Worm (Caenorhabditis elegans) whole organism, young adult: ENCODE measurements around the gene nadk-2.

Experiments
- B0336.3 ChIP-seq: fragments of 200-800 bp; sonication (Bioruptor generic); IDR thresholded peaks from 2 replicates; pipeline ENCODE4 v1.3.6; 2022; ENCODE audit warnings: missing genetic modification characterization, missing compliant biosample characterization
- F33H1.4 ChIP-seq: fragments of 200-800 bp; sonication (Bioruptor generic); IDR thresholded peaks from 2 replicates; pipeline ENCODE4 v1.3.6; 2022; ENCODE audit warnings: missing genetic modification reagents, missing genetic modification characterization, missing compliant biosample characterization
- K12H6.12 ChIP-seq: fragments of 200-800 bp; sonication (Bioruptor generic); optimal IDR thresholded peaks from 2 replicates; lab custom pipeline; 2018; ENCODE audit warnings: mild to moderate bottlenecking, missing genetic modification characterization, missing compliant biosample characterization
- Y53G8AR.9 ChIP-seq: fragments of 200-800 bp; sonication (Bioruptor generic); conservative IDR thresholded peaks from 2 replicates; pipeline ENCODE4 v1.3.6; 2022; ENCODE audit warnings: missing genetic modification reagents, missing genetic modification characterization, missing compliant biosample characterization
- ZK185.1 ChIP-seq: sonication (generic microtip); optimal IDR thresholded peaks from 2 replicates; lab custom pipeline; 2016; ENCODE audit warnings: mild to moderate bottlenecking, missing genetic modification characterization, missing compliant biosample characterization; ENCODE audit not compliant: poor library complexity, severe bottlenecking
- ama-1 ChIP-seq, 3 experiments: fragments of 150-350 bp in 1 of 3; sonication (generic microtip) in 2 of 3; optimal IDR thresholded peaks; 2 replicates each; lab custom pipeline; 2014 to 2018; ENCODE audit warnings: missing biosample characterization in 2 of 3, missing genetic modification characterization in 2 of 3, missing genetic modification reagents in 2 of 3
- atf-7 ChIP-seq: sonication (generic microtip); optimal IDR thresholded peaks from 2 replicates; lab custom pipeline; 2017; ENCODE audit warnings: mild to moderate bottlenecking, missing genetic modification characterization, missing compliant biosample characterization
- attf-5 ChIP-seq: fragments of 200-800 bp; sonication (Bioruptor generic); optimal IDR thresholded peaks from 2 replicates; lab custom pipeline; 2018; ENCODE audit warnings: mild to moderate bottlenecking, missing genetic modification characterization, missing compliant biosample characterization
- bed-2 ChIP-seq: fragments of 200-800 bp; sonication (Bioruptor generic); IDR thresholded peaks from 2 replicates; pipeline ENCODE4 v1.3.6; 2022; ENCODE audit warnings: missing genetic modification reagents, missing genetic modification characterization, missing compliant biosample characterization
- cebp-1 ChIP-seq, 2 experiments: fragments of 200-800 bp in 1 of 2; sonication (Bioruptor generic) in 1 of 2; sonication (generic microtip) in 1 of 2; IDR thresholded peaks in 1 of 2; optimal IDR thresholded peaks in 1 of 2; 2 replicates each; pipeline versions ENCODE4 v1.3.6 to Lab custom; 2017 to 2022; ENCODE audit warnings: missing compliant biosample characterization in 2 of 2, missing genetic modification characterization in 2 of 2, mild to moderate bottlenecking in 1 of 2, missing genetic modification reagents in 1 of 2, moderate library complexity in 1 of 2
- ceh-100 ChIP-seq: fragments of 200-800 bp; sonication (Bioruptor generic); IDR thresholded peaks from 2 replicates; pipeline ENCODE4 v1.3.6; 2022; ENCODE audit warnings: missing genetic modification reagents, missing genetic modification characterization, missing compliant biosample characterization
- ceh-27 ChIP-seq: fragments of 200-800 bp; sonication (Bioruptor generic); optimal IDR thresholded peaks from 2 replicates; lab custom pipeline; 2018; ENCODE audit warnings: mild to moderate bottlenecking, missing genetic modification characterization, moderate library complexity, missing compliant biosample characterization
- ceh-79 ChIP-seq: sonication (generic microtip); optimal IDR thresholded peaks from 2 replicates; lab custom pipeline; 2017; ENCODE audit warnings: mild to moderate bottlenecking, missing genetic modification characterization, missing compliant biosample characterization
- ceh-91 ChIP-seq: fragments of 200-800 bp; sonication (Bioruptor generic); IDR thresholded peaks from 2 replicates; pipeline ENCODE4 v1.3.6; 2022; ENCODE audit warnings: missing genetic modification reagents, missing genetic modification characterization, missing compliant biosample characterization
- dpff-1 ChIP-seq: sonication (generic microtip); optimal IDR thresholded peaks from 2 replicates; lab custom pipeline; 2017; ENCODE audit warnings: mild to moderate bottlenecking, missing genetic modification characterization, missing compliant biosample characterization
- efl-1 ChIP-seq: fragments of 150-350 bp; optimal IDR thresholded peaks from 2 replicates; lab custom pipeline; 2014; ENCODE audit warnings: missing biosample characterization, missing genetic modification reagents, missing genetic modification characterization
- egl-18 ChIP-seq: fragments of 200-800 bp; sonication (Bioruptor generic); IDR thresholded peaks from 2 replicates; pipeline ENCODE4 v1.3.6; 2022; ENCODE audit warnings: missing genetic modification reagents, missing genetic modification characterization, missing compliant biosample characterization
- egrh-3 ChIP-seq: fragments of 200-800 bp; sonication (Bioruptor generic); IDR thresholded peaks from 2 replicates; pipeline ENCODE4 v1.3.6; 2022; ENCODE audit warnings: missing genetic modification reagents, missing genetic modification characterization, missing compliant biosample characterization
- hmg-1.2 ChIP-seq: fragments of 200-800 bp; sonication (Bioruptor generic); IDR thresholded peaks from 2 replicates; pipeline ENCODE4 v1.3.6; 2022; ENCODE audit warnings: missing genetic modification reagents, missing genetic modification characterization, missing compliant biosample characterization
- lin-40 ChIP-seq: sonication (generic microtip); optimal IDR thresholded peaks from 2 replicates; lab custom pipeline; 2016; ENCODE audit warnings: missing genetic modification characterization, mild to moderate bottlenecking, missing compliant biosample characterization, missing genotype, missing genetic modification reagents
- lin-54 ChIP-seq: fragments of 200-800 bp; sonication (Bioruptor generic); optimal IDR thresholded peaks from 2 replicates; lab custom pipeline; 2018; ENCODE audit warnings: mild to moderate bottlenecking, missing genetic modification characterization, missing compliant biosample characterization
- lsl-1 ChIP-seq: fragments of 200-800 bp; sonication (Bioruptor generic); optimal IDR thresholded peaks from 2 replicates; lab custom pipeline; 2018; ENCODE audit warnings: mild to moderate bottlenecking, missing genetic modification characterization, moderate library complexity, missing compliant biosample characterization
- madf-10 ChIP-seq: sonication (generic microtip); optimal IDR thresholded peaks from 2 replicates; lab custom pipeline; 2016; ENCODE audit warnings: mild to moderate bottlenecking, missing genetic modification characterization, missing compliant biosample characterization
- madf-6 ChIP-seq: fragments of 200-800 bp; sonication (Bioruptor generic); IDR thresholded peaks from 2 replicates; pipeline ENCODE4 v1.3.6; 2022; ENCODE audit warnings: missing genetic modification reagents, missing genetic modification characterization, missing compliant biosample characterization
- mes-4 ChIP-seq: sonication (generic microtip); optimal IDR thresholded peaks from 2 replicates; lab custom pipeline; 2016; ENCODE audit warnings: missing genotype, missing genetic modification characterization, missing compliant biosample characterization
- mxl-1 ChIP-seq: sonication (generic microtip); optimal IDR thresholded peaks from 2 replicates; lab custom pipeline; 2016; ENCODE audit warnings: missing genetic modification characterization, missing compliant biosample characterization
- nfyb-1 ChIP-seq: fragments of 200-800 bp; sonication (Bioruptor generic); IDR thresholded peaks from 2 replicates; pipeline ENCODE4 v1.3.6; 2022; ENCODE audit warnings: missing genetic modification reagents, missing genetic modification characterization, missing compliant biosample characterization
- nhr-120 ChIP-seq: fragments of 200-800 bp; sonication (Bioruptor generic); IDR thresholded peaks from 2 replicates; pipeline ENCODE4 v1.3.6; 2022; ENCODE audit warnings: missing genetic modification characterization, missing compliant biosample characterization
- nhr-27 ChIP-seq: fragments of 200-800 bp; sonication (Bioruptor generic); optimal IDR thresholded peaks from 2 replicates; lab custom pipeline; 2018; ENCODE audit warnings: mild to moderate bottlenecking, missing genetic modification characterization, moderate library complexity, missing compliant biosample characterization
- nhr-80 ChIP-seq: sonication (generic microtip); optimal IDR thresholded peaks from 2 replicates; lab custom pipeline; 2016; ENCODE audit warnings: missing genetic modification characterization, missing compliant biosample characterization
- rec-8 ChIP-seq, 2 experiments: sonication (generic microtip); optimal IDR thresholded peaks; 2 replicates each; lab custom pipeline; 2016; ENCODE audit warnings: mild to moderate bottlenecking in 2 of 2, missing genetic modification characterization in 2 of 2, missing genetic modification reagents in 2 of 2, missing genotype in 2 of 2, missing biosample characterization in 1 of 2, missing compliant biosample characterization in 1 of 2, moderate library complexity in 1 of 2
- repo-1 ChIP-seq: sonication (generic microtip); optimal IDR thresholded peaks from 2 replicates; lab custom pipeline; 2017; ENCODE audit warnings: mild to moderate bottlenecking, missing genetic modification characterization, missing compliant biosample characterization
- rpc-1 ChIP-seq, 2 experiments: fragments of 150-350 bp in 1 of 2; sonication (generic microtip) in 1 of 2; optimal IDR thresholded peaks; 2 replicates each; lab custom pipeline; 2014 to 2018; ENCODE audit warnings: missing biosample characterization in 1 of 2, missing genetic modification characterization in 1 of 2, missing genetic modification reagents in 1 of 2, missing genotype in 1 of 2
- snpc-4 ChIP-seq, 5 experiments: fragments of 150-350 bp in 1 of 5; sonication (generic microtip) in 4 of 5; optimal IDR thresholded peaks; 2 replicates each; lab custom pipeline; 2014 to 2018; ENCODE audit warnings: missing genetic modification characterization in 5 of 5, missing biosample characterization in 3 of 5, antibody characterized with exemption in 2 of 5, mild to moderate bottlenecking in 2 of 5, missing compliant biosample characterization in 2 of 5, missing genotype in 2 of 5, moderate library complexity in 2 of 5, missing genetic modification reagents in 1 of 5
- tbp1 ChIP-seq: fragments of 200-800 bp; sonication (Bioruptor generic); optimal IDR thresholded peaks from 2 replicates; lab custom pipeline; 2018; ENCODE audit warnings: mild to moderate bottlenecking, missing genetic modification characterization, missing compliant biosample characterization
- tbx-9 ChIP-seq: sonication (generic microtip); optimal IDR thresholded peaks from 2 replicates; lab custom pipeline; 2016; ENCODE audit warnings: borderline replicate concordance, missing genetic modification characterization, inconsistent platforms, missing compliant biosample characterization
- tlf-1 ChIP-seq: fragments of 200-800 bp; sonication (Bioruptor generic); optimal IDR thresholded peaks from 2 replicates; lab custom pipeline; 2018; ENCODE audit warnings: mild to moderate bottlenecking, missing genetic modification characterization, missing compliant biosample characterization
- xnd-1 ChIP-seq: sonication (generic microtip); optimal IDR thresholded peaks from 2 replicates; lab custom pipeline; 2016; ENCODE audit warnings: missing genotype, missing genetic modification reagents, missing genetic modification characterization, missing compliant biosample characterization
- ztf-26 ChIP-seq: sonication (generic microtip); optimal IDR thresholded peaks from 2 replicates; lab custom pipeline; 2017; ENCODE audit warnings: missing genetic modification characterization, missing compliant biosample characterization
- ztf-28 ChIP-seq: fragments of 200-800 bp; sonication (Bioruptor generic); IDR thresholded peaks from 2 replicates; pipeline ENCODE4 v1.3.6; 2022; ENCODE audit warnings: missing genetic modification reagents, missing genetic modification characterization, missing compliant biosample characterization

nadk-2 gene

ce11 chrII:12036075-12036474, 13.3 kb upstream of the nadk-2 start:
- peak; percentile 55 for TF ChIP-seq F33H1.4 (GFP tag; lab: Robert Waterston, UW)
- TF ChIP-seq tbx-9 (tag; lab: Kevin White, UChicago): no peak
- no peak for TF ChIP-seq atf-7 (tag; lab: Kevin White, UChicago)
- TF ChIP-seq K12H6.12: no peak
- no peak for TF ChIP-seq ama-1 (optimal IDR thresholded peaks at IDR 0.05; lab: Kevin White, UChicago)
- no peak for TF ChIP-seq ama-1 (GFP tag; optimal IDR thresholded peaks at IDR 0.05; lab: Kevin White, UChicago)
- TF ChIP-seq xnd-1 (tag; lab: Kevin White, UChicago): peak; percentile 56
- TF ChIP-seq efl-1 (GFP tag; lab: Kevin White, UChicago): peak; percentile 20
- TF ChIP-seq madf-6 (GFP tag; lab: Robert Waterston, UW): peak; percentile 46; the same call in 1 of the 2 replicates
- TF ChIP-seq lsl-1: peak; percentile 82

- TF ChIP-seq rpc-1 (optimal IDR thresholded peaks at IDR 0.05; lab: Kevin White, UChicago): no peak
- no peak for TF ChIP-seq rpc-1 (tag; optimal IDR thresholded peaks at IDR 0.05; lab: Kevin White, UChicago)
- no peak for TF ChIP-seq bed-2
- TF ChIP-seq Y53G8AR.9: no peak
- TF ChIP-seq mxl-1 (tag; lab: Kevin White, UChicago): no peak
- TF ChIP-seq ama-1 (optimal IDR thresholded peaks at IDR 0.05; lab: Kevin White, UChicago): peak; percentile 32
- no peak for TF ChIP-seq ama-1 (GFP tag; optimal IDR thresholded peaks at IDR 0.05; lab: Kevin White, UChicago)
- no peak for TF ChIP-seq egrh-3
- no peak for TF ChIP-seq cebp-1 (GFP tag; IDR thresholded peaks at IDR 0.05; lab: Robert Waterston, UW)
- peak; percentile 10 for TF ChIP-seq cebp-1 (tag; optimal IDR thresholded peaks at IDR 0.05; lab: Kevin White, UChicago)
- TF ChIP-seq madf-6 (GFP tag; lab: Robert Waterston, UW): no peak
These were observed 12.9 kb upstream of the nadk-2 start, which contains the start of gene cyn-16 for ce11 chrII:12036516-12036915. Gene cyn-16 (minus strand): TSS chrII:12036742.

DNA sequence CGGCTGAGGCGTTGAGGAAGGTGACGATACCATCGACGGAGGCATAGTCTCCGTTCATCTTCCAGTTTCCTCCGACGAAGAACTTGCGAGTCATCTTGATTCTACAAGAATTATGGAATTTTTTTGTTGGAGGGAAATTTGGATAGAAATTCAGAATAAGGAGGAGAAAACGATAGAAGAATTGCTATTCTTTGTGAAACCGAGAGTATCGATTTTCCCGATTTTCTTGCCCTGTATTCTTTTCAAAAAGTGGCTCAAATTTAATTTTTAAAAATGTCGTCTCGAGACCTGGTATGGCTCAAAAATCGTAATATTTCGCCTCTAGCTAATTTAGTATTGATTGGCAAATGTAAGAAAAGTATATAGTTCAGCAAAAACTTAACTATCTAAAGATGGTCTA, 10.3 kb upstream of the nadk-2 start, which contains the start of gene tpi-1:
tpi-1 (minus strand) TSS at position 101 of the 400 bp plus-strand sequence.
- TF ChIP-seq K12H6.12 (no peak), tbx-9 (tag; lab: Kevin White, UChicago) (no peak), repo-1 (tag; lab: Kevin White, UChicago) (no peak), dpff-1 (no peak), ceh-79 (tag; lab: Kevin White, UChicago) (no peak), ZK185.1 (tag; lab: Kevin White, UChicago) (no peak), rec-8 (tag; optimal IDR thresholded peaks at IDR 0.05; lab: Kevin White, UChicago) (no peak), ceh-91 (GFP tag; lab: Robert Waterston, UW) (no peak), lin-40 (no peak)

DNA sequence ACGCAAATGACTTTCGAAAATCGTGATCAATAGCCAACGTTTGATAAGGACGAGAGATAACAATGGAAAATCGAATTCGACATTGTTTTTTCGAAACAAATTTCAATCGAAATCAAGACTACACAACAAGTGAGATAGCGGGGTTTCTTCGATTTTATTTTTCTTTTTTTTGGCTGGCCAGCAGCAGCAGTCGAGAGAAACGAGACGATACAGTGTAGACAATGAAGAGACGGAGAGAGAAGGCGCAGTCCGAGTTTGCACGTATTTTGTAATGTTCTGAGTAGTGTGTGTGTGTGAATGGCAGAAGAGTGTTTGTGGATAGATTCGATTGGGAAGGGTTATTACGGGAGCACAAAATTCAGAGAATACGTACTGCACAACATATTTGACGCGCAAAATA, 9.2 kb upstream of the nadk-2 start:
- no peak for TF ChIP-seq B0336.3 (GFP tag; lab: Robert Waterston, UW)
- TF ChIP-seq nhr-120 (GFP tag; lab: Robert Waterston, UW): no peak
- peak; percentile 94 for TF ChIP-seq nhr-80 (tag; lab: Kevin White, UChicago)
- TF ChIP-seq tbp1 (GFP tag; lab: Kevin White, UChicago): peak; percentile 15
- TF ChIP-seq lin-54 (GFP tag; lab: Kevin White, UChicago): no peak
- TF ChIP-seq lin-40: peak; percentile 53
- TF ChIP-seq hmg-1.2: peak; percentile 89
- TF ChIP-seq ztf-28 (GFP tag; lab: Robert Waterston, UW): no peak
- peak; percentile 13; the same call in 1 of the 2 replicates for TF ChIP-seq egrh-3
- TF ChIP-seq ztf-26 (tag; lab: Kevin White, UChicago): peak; percentile 20
- peak; percentile 30; the same call in 1 of the 2 replicates for TF ChIP-seq ceh-100 (GFP tag; lab: Robert Waterston, UW)
- peak; percentile 20 for TF ChIP-seq ama-1 (optimal IDR thresholded peaks at IDR 0.05; lab: Kevin White, UChicago)
- TF ChIP-seq ama-1 (GFP tag; optimal IDR thresholded peaks at IDR 0.05; lab: Kevin White, UChicago): no peak
- no peak for TF ChIP-seq nhr-27 (tag; lab: Kevin White, UChicago)
- TF ChIP-seq nfyb-1 (GFP tag; lab: Robert Waterston, UW): 0 out of 2 replicates have a peak, but pooled peaks have one; percentile 21
- peak; percentile 9 for TF ChIP-seq ceh-27 (GFP tag; lab: Kevin White, UChicago)
- TF ChIP-seq egl-18 (GFP tag; lab: Robert Waterston, UW): no peak
- 0 out of 2 replicates have a peak, but pooled peaks have one; percentile 37 for TF ChIP-seq cebp-1 (GFP tag; IDR thresholded peaks at IDR 0.05; lab: Robert Waterston, UW)
- TF ChIP-seq cebp-1 (tag; optimal IDR thresholded peaks at IDR 0.05; lab: Kevin White, UChicago): peak; percentile 69
- no peak for TF ChIP-seq snpc-4 (GFP tag; optimal IDR thresholded peaks at IDR 0.05; lab: Kevin White, UChicago)
- TF ChIP-seq snpc-4 (tag; optimal IDR thresholded peaks at IDR 0.05; lab: Kevin White, UChicago): peak in 2 of 4 experiments; percentile 5 to 47
- no peak for TF ChIP-seq tlf-1 (GFP tag; lab: Kevin White, UChicago)
- TF ChIP-seq madf-10 (tag; lab: Kevin White, UChicago): peak; percentile 3
- TF ChIP-seq attf-5 (GFP tag; lab: Kevin White, UChicago): peak; percentile 68
- TF ChIP-seq mes-4 (tag; lab: Kevin White, UChicago): no peak
